Worm (Caenorhabditis elegans) whole organism, L4/young adult: ENCODE data around the gene C13F10.7.

ENCODE experiments used
- W03F9.2 ChIP-seq: fragments of 150-350 bp; optimal IDR thresholded peaks from 2 replicates; lab custom pipeline; 2014; ENCODE audit warnings: missing biosample characterization, missing genetic modification characterization
- him-1 ChIP-seq: sonication (generic microtip); optimal IDR thresholded peaks from 2 replicates; lab custom pipeline; 2016; ENCODE audit warnings: missing genotype, missing genetic modification reagents, missing genetic modification characterization, missing compliant biosample characterization

- TF ChIP-seq him-1 (tag; lab: Kevin White, UChicago) = no peak
- TF ChIP-seq W03F9.2 (tag; lab: Kevin White, UChicago) = no peak
Observed at ce11 chrV:7236694-7237093, 13.6 kb upstream of the C13F10.7 start.
